Fruit fly (Drosophila melanogaster): ENCODE measurements around the gene CG9953.

Gene CG9953

dm6 chr3L:6996907-6997306, 27.4 kb downstream of the CG9953 start (continued):
- TF ChIP-seq lab (GFP tag; optimal IDR thresholded peaks at IDR 0.05) (peak; percentile 21), CG3281 (GFP tag; optimal IDR thresholded peaks at IDR 0.05) (no peak), MBD-R2 (GFP tag; IDR thresholded peaks at IDR 0.05) (no peak), CG7556 (GFP tag; optimal IDR thresholded peaks at IDR 0.05) (no peak), sens (GFP tag) (peak; percentile 80), bigmax (GFP tag; optimal IDR thresholded peaks at IDR 0.05) (no peak), CG15269 (tag; optimal IDR thresholded peaks at IDR 0.05) (peak; percentile 26), H15 (GFP tag; IDR thresholded peaks at IDR 0.05) (no peak), CG9727 (GFP tag; optimal IDR thresholded peaks at IDR 0.05) (no peak), CG13894 (tag; optimal IDR thresholded peaks at IDR 0.05) (no peak), aop (GFP tag; IDR thresholded peaks at IDR 0.05) (no peak), crc (GFP tag; optimal IDR thresholded peaks at IDR 0.05) (no peak), CG2120 (GFP tag; optimal IDR thresholded peaks at IDR 0.05) (no peak), Lhr (GFP tag; optimal IDR thresholded peaks at IDR 0.05) (no peak), pum (GFP tag; optimal IDR thresholded peaks at IDR 0.05) (no peak), CG30020 (tag; optimal IDR thresholded peaks at IDR 0.05) (no peak), ap (GFP tag; IDR thresholded peaks at IDR 0.05) (no peak), grau (tag; optimal IDR thresholded peaks at IDR 0.05) (peak; percentile 24), pnt (GFP tag; optimal IDR thresholded peaks at IDR 0.05) (no peak), pita (GFP tag; optimal IDR thresholded peaks at IDR 0.05) (no peak), Elba2 (GFP tag; optimal IDR thresholded peaks at IDR 0.05) (no peak), CG1792 (GFP tag; optimal IDR thresholded peaks at IDR 0.05) (no peak), gcm (GFP tag; optimal IDR thresholded peaks at IDR 0.05) (no peak), Six4 (GFP tag; optimal IDR thresholded peaks at IDR 0.05) (no peak), Nf-YC (tag; optimal IDR thresholded peaks at IDR 0.05) (no peak), CG12659 (GFP tag; optimal IDR thresholded peaks at IDR 0.05) (peak; percentile 16), CG3163 (GFP tag; optimal IDR thresholded peaks at IDR 0.05) (no peak), otp (GFP tag; IDR thresholded peaks at IDR 0.05) (0 out of 3 replicates have a peak, but pooled peaks have one; percentile 21), gro (GFP tag; optimal IDR thresholded peaks at IDR 0.05) (no peak), nmo (GFP tag; optimal IDR thresholded peaks at IDR 0.05) (peak; percentile 20), CG6689 (GFP tag; IDR thresholded peaks at IDR 0.05) (no peak)

dm6 chr3L:6997410-6997809, 28.0 kb downstream of the CG9953 start:
- peak; percentile 63 for TF ChIP-seq CG7372 (GFP tag; IDR thresholded peaks at IDR 0.05)
- TF ChIP-seq fd102C (GFP tag; optimal IDR thresholded peaks at IDR 0.05): no peak
- no peak for TF ChIP-seq lmd (GFP tag; IDR thresholded peaks at IDR 0.05)
- TF ChIP-seq Adf1 (GFP tag; IDR thresholded peaks at IDR 0.05): peak; percentile 92
- TF ChIP-seq Dll (GFP tag; IDR thresholded peaks at IDR 0.05; ENCODE audit: partially characterized antibody): 0 out of 4 replicates have a peak, but pooled peaks have one; percentile 27
- no peak for TF ChIP-seq danr (GFP tag; IDR thresholded peaks at IDR 0.05)
- TF ChIP-seq Dad (GFP tag; optimal IDR thresholded peaks at IDR 0.05): no peak
- peak; percentile 40 for TF ChIP-seq yki (optimal IDR thresholded peaks at IDR 0.05)
- no peak for TF ChIP-seq eve (GFP tag; optimal IDR thresholded peaks at IDR 0.05)
- TF ChIP-seq CG13287 (GFP tag; IDR thresholded peaks at IDR 0.05; ENCODE audit: partially characterized antibody): peak; percentile 33; the same call in 1 of the 2 replicates
- peak; percentile 31 for TF ChIP-seq scrt (GFP tag; optimal IDR thresholded peaks at IDR 0.05)
- no peak for TF ChIP-seq gsb (GFP tag; IDR thresholded peaks at IDR 0.05)
- TF ChIP-seq Spps (tag; optimal IDR thresholded peaks at IDR 0.05): no peak
- TF ChIP-seq Trl (optimal IDR thresholded peaks at IDR 0.05): peak; percentile 78 to 94
- TF ChIP-seq Trl (GFP tag; optimal IDR thresholded peaks at IDR 0.05): no peak

Data from whole organism, embryonic.